Fruit fly (Drosophila melanogaster): Measurements from ENCODE around the gene RFeSP.

RFeSP gene

DNA sequence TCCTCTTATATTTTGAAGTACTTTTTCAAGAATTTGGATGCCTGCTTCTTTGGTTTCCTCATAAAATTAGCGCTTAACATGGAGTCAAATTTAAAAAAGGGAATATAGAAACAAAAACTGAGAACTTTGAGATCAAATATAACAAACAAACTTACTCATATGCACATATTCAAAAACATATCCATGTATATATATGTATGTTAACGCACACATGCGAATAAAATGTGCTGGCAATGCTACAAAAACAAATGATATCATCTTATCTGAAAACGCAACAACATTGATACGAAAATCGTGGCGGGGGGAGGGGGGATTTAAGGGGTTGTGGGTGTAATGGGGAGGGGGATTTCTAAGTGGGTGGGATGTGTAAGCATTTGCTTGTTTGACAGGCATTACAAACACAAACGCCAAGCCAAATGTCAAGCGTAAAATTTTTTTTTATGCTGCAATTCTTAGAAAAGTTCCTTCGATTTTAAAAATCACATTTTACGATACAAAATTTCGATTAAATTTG lies 34.1 kb upstream of the RFeSP start:
- TF ChIP-seq dm (GFP tag; optimal IDR thresholded peaks at IDR 0.05) (no peak), pnt (GFP tag; optimal IDR thresholded peaks at IDR 0.05) (no peak), Six4 (GFP tag; optimal IDR thresholded peaks at IDR 0.05) (no peak), CG15514 (GFP tag; optimal IDR thresholded peaks at IDR 0.05) (no peak), Vsx1 (GFP tag; optimal IDR thresholded peaks at IDR 0.05) (no peak), sr (GFP tag; IDR thresholded peaks at IDR 0.05) (peak; percentile 66), CG17912 (GFP tag; optimal IDR thresholded peaks at IDR 0.05) (no peak), Gug (GFP tag; IDR thresholded peaks at IDR 0.05) (no peak), D19A (tag; optimal IDR thresholded peaks at IDR 0.05) (no peak), CG10431 (GFP tag; optimal IDR thresholded peaks at IDR 0.05) (peak; percentile 93), Abd-B (GFP tag; optimal IDR thresholded peaks at IDR 0.05) (no peak), gsb (GFP tag; IDR thresholded peaks at IDR 0.05) (no peak), Adf1 (GFP tag; IDR thresholded peaks at IDR 0.05) (no peak), bowl (GFP tag; IDR thresholded peaks at IDR 0.05) (no peak), CG4360 (GFP tag; IDR thresholded peaks at IDR 0.05) (0 out of 2 replicates have a peak, but pooled peaks have one; percentile 14), CG17385 (GFP tag; optimal IDR thresholded peaks at IDR 0.05) (no peak), CG15011 (GFP tag; optimal IDR thresholded peaks at IDR 0.05) (no peak), crol (GFP tag; IDR thresholded peaks at IDR 0.05) (peak; percentile 66)

- TF ChIP-seq vnd (GFP tag; IDR thresholded peaks at IDR 0.05; ENCODE audit: partially characterized antibody) (no peak), CG6813 (GFP tag; optimal IDR thresholded peaks at IDR 0.05) (no peak), exex (tag; optimal IDR thresholded peaks at IDR 0.05) (no peak), schlank (tag; optimal IDR thresholded peaks at IDR 0.05) (no peak), sd (tag; optimal IDR thresholded peaks at IDR 0.05) (no peak), ap (GFP tag; IDR thresholded peaks at IDR 0.05) (0 out of 2 replicates have a peak, but pooled peaks have one; percentile 23), CG10959 (GFP tag; IDR thresholded peaks at IDR 0.05) (no peak), CG31388 (GFP tag; optimal IDR thresholded peaks at IDR 0.05) (no peak), CG13624 (GFP tag; optimal IDR thresholded peaks at IDR 0.05) (no peak), gcm2 (GFP tag; optimal IDR thresholded peaks at IDR 0.05) (no peak), so (GFP tag; IDR thresholded peaks at IDR 0.05) (no peak), Max (GFP tag; optimal IDR thresholded peaks at IDR 0.05) (no peak), Ets65A (GFP tag) (no peak), Hmx (GFP tag; optimal IDR thresholded peaks at IDR 0.05) (no peak), Atf3 (GFP tag; optimal IDR thresholded peaks at IDR 0.05) (no peak), bowl (GFP tag; IDR thresholded peaks at IDR 0.05) (no peak), CG18262 (tag; optimal IDR thresholded peaks at IDR 0.05) (peak; percentile 47), CG17612 (GFP tag; IDR thresholded peaks at IDR 0.05) (no peak), CG1233 (GFP tag; optimal IDR thresholded peaks at IDR 0.05) (no peak), CG15696 (tag; optimal IDR thresholded peaks at IDR 0.05) (no peak), CG4730 (GFP tag; IDR thresholded peaks at IDR 0.05) (no peak), Blimp-1 (GFP tag; optimal IDR thresholded peaks at IDR 0.05) (peak; percentile 61), CG2889 (GFP tag; IDR thresholded peaks at IDR 0.05) (no peak), hkb (optimal IDR thresholded peaks at IDR 0.05) (no peak), hkb (GFP tag; IDR thresholded peaks at IDR 0.05) (no peak), CG8388 (GFP tag; optimal IDR thresholded peaks at IDR 0.05) (peak; percentile 42), wdn (GFP tag; IDR thresholded peaks at IDR 0.05) (no peak), CG6175 (GFP tag; IDR thresholded peaks at IDR 0.05) (no peak), CG6272 (GFP tag; IDR thresholded peaks at IDR 0.05) (no peak), Neu2 (GFP tag; optimal IDR thresholded peaks at IDR 0.05; ENCODE audit: borderline replicate concordance) (no peak), CG4820 (GFP tag; optimal IDR thresholded peaks at IDR 0.05) (peak; percentile 16), unc-4 (GFP tag; IDR thresholded peaks at IDR 0.05; ENCODE audit: partially characterized antibody) (no peak), Awh (GFP tag; IDR thresholded peaks at IDR 0.05) (no peak), ewg (GFP tag; optimal IDR thresholded peaks at IDR 0.05) (peak; percentile 42), CG8281 (tag; optimal IDR thresholded peaks at IDR 0.05) (no peak)
Measured at dm6 chr2L:1646499-1646898, 32.5 kb upstream of the RFeSP start.

Measured in whole organism, embryonic.